Worm (Caenorhabditis elegans) whole organism, L4/young adult: ENCODE data around the gene T04C9.1.

Experiments
- W03F9.2 ChIP-seq: fragments of 150-350 bp; optimal IDR thresholded peaks from 2 replicates; lab custom pipeline; 2014; ENCODE audit warnings: missing biosample characterization, missing genetic modification characterization
- dao-5 ChIP-seq: sonication (generic microtip); optimal IDR thresholded peaks from 2 replicates; lab custom pipeline; 2016; ENCODE audit warnings: missing genotype, missing genetic modification characterization, moderate library complexity, missing compliant biosample characterization
- him-1 ChIP-seq: sonication (generic microtip); optimal IDR thresholded peaks from 2 replicates; lab custom pipeline; 2016; ENCODE audit warnings: missing genotype, missing genetic modification reagents, missing genetic modification characterization, missing compliant biosample characterization

DNA sequence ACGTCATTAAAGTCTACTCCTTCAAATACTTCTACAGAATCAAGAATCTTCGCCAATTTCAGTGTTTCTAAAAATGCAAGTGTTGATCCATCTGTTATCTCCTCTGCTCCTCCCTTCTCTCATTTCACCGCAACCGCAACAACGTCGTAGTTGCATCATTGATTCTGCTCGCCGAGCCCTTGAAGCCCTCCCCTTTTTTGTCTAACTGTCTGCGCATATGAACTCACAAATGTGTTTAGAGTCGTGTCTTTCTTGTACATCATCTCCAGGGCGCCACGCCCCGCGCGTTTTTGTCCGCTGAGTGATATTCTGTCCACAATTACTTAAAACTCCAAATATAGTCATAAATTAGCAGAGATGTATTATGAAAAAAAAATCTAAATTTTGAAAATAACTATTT lies 5.0 kb upstream of the T04C9.1 start:
- TF ChIP-seq dao-5 (tag; lab: Kevin White, UChicago), result no peak
- peak; percentile 55 for TF ChIP-seq him-1 (tag; lab: Kevin White, UChicago)
- TF ChIP-seq W03F9.2, result no peak
